Worm (Caenorhabditis elegans) whole organism, young adult: ENCODE measurements around the gene W03C9.2.
A peak's percentile ranks its signal among the peaks of the same experiment; 100 is the strongest.

ENCODE experiments used
- B0336.3 ChIP-seq: fragments of 200-800 bp; sonication (Bioruptor generic); IDR thresholded peaks from 2 replicates; pipeline ENCODE4 v1.3.6; 2022; ENCODE audit warnings: missing genetic modification characterization, missing compliant biosample characterization
- C06A6.2 ChIP-seq: fragments of 200-800 bp; sonication (Bioruptor generic); conservative IDR thresholded peaks from 2 replicates; pipeline ENCODE4 v1.3.6; 2022; ENCODE audit warnings: missing genetic modification characterization, missing compliant biosample characterization
- C17E4.6 ChIP-seq: fragments of 200-800 bp; sonication (Bioruptor generic); IDR thresholded peaks from 2 replicates; pipeline ENCODE4 v1.3.6; 2022; ENCODE audit warnings: missing genetic modification reagents, missing genetic modification characterization, missing compliant biosample characterization
- F22D6.2 ChIP-seq: sonication (generic microtip); optimal IDR thresholded peaks from 2 replicates; lab custom pipeline; 2016; ENCODE audit warnings: mild to moderate bottlenecking, missing genetic modification characterization, missing compliant biosample characterization
- F33H1.4 ChIP-seq: fragments of 200-800 bp; sonication (Bioruptor generic); IDR thresholded peaks from 2 replicates; pipeline ENCODE4 v1.3.6; 2022; ENCODE audit warnings: missing genetic modification reagents, missing genetic modification characterization, missing compliant biosample characterization
- F39B2.1 ChIP-seq: fragments of 200-800 bp; sonication (Bioruptor generic); IDR thresholded peaks from 2 replicates; pipeline ENCODE4 v1.3.6; 2022; ENCODE audit warnings: missing genetic modification reagents, missing genetic modification characterization, missing compliant biosample characterization
- K12H6.12 ChIP-seq: fragments of 200-800 bp; sonication (Bioruptor generic); optimal IDR thresholded peaks from 2 replicates; lab custom pipeline; 2018; ENCODE audit warnings: mild to moderate bottlenecking, missing genetic modification characterization, missing compliant biosample characterization
- T26A5.8 ChIP-seq: sonication (generic microtip); optimal IDR thresholded peaks from 2 replicates; lab custom pipeline; 2016; ENCODE audit warnings: missing genetic modification characterization, missing compliant biosample characterization
- Y53F4B.3 ChIP-seq: fragments of 200-800 bp; sonication (Bioruptor generic); IDR thresholded peaks from 2 replicates; pipeline ENCODE4 v1.3.6; 2022; ENCODE audit warnings: missing genetic modification reagents, missing genetic modification characterization, missing compliant biosample characterization
- Y53G8AR.9 ChIP-seq: fragments of 200-800 bp; sonication (Bioruptor generic); conservative IDR thresholded peaks from 2 replicates; pipeline ENCODE4 v1.3.6; 2022; ENCODE audit warnings: missing genetic modification reagents, missing genetic modification characterization, missing compliant biosample characterization
- Y56A3A.18 ChIP-seq: fragments of 200-800 bp; sonication (Bioruptor generic); IDR thresholded peaks from 2 replicates; pipeline ENCODE4 v1.3.6; 2022; ENCODE audit warnings: missing genetic modification reagents, missing genetic modification characterization, missing compliant biosample characterization
- Y67H2A.10 ChIP-seq: fragments of 200-800 bp; sonication (Bioruptor generic); conservative IDR thresholded peaks from 2 replicates; pipeline ENCODE4 v1.3.6; 2022; ENCODE audit warnings: missing genetic modification reagents, missing genetic modification characterization, missing compliant biosample characterization
- ZK185.1 ChIP-seq: sonication (generic microtip); optimal IDR thresholded peaks from 2 replicates; lab custom pipeline; 2016; ENCODE audit warnings: mild to moderate bottlenecking, missing genetic modification characterization, missing compliant biosample characterization; ENCODE audit not compliant: poor library complexity, severe bottlenecking
- ama-1 ChIP-seq, 3 experiments: fragments of 150-350 bp in 1 of 3; sonication (generic microtip) in 2 of 3; optimal IDR thresholded peaks; 2 replicates each; lab custom pipeline; 2014 to 2018; ENCODE audit warnings: missing biosample characterization in 2 of 3, missing genetic modification characterization in 2 of 3, missing genetic modification reagents in 2 of 3
- atf-7 ChIP-seq: sonication (generic microtip); optimal IDR thresholded peaks from 2 replicates; lab custom pipeline; 2017; ENCODE audit warnings: mild to moderate bottlenecking, missing genetic modification characterization, missing compliant biosample characterization
- attf-6 ChIP-seq: fragments of 200-800 bp; sonication (Bioruptor generic); IDR thresholded peaks from 2 replicates; pipeline ENCODE4 v1.3.6; 2022; ENCODE audit warnings: missing genetic modification reagents, missing genetic modification characterization, missing compliant biosample characterization
- bed-1 ChIP-seq: fragments of 200-800 bp; sonication (Bioruptor generic); IDR thresholded peaks from 2 replicates; pipeline ENCODE4 v1.3.6; 2022; ENCODE audit warnings: missing genetic modification reagents, missing genetic modification characterization, missing compliant biosample characterization
- cebp-2 ChIP-seq: fragments of 200-800 bp; sonication (Bioruptor generic); IDR thresholded peaks from 2 replicates; pipeline ENCODE4 v1.3.6; 2022; ENCODE audit warnings: missing genetic modification characterization, missing compliant biosample characterization
- ceh-100 ChIP-seq: fragments of 200-800 bp; sonication (Bioruptor generic); IDR thresholded peaks from 2 replicates; pipeline ENCODE4 v1.3.6; 2022; ENCODE audit warnings: missing genetic modification reagents, missing genetic modification characterization, missing compliant biosample characterization
- ceh-27 ChIP-seq: fragments of 200-800 bp; sonication (Bioruptor generic); optimal IDR thresholded peaks from 2 replicates; lab custom pipeline; 2018; ENCODE audit warnings: mild to moderate bottlenecking, missing genetic modification characterization, moderate library complexity, missing compliant biosample characterization
- egl-18 ChIP-seq: fragments of 200-800 bp; sonication (Bioruptor generic); IDR thresholded peaks from 2 replicates; pipeline ENCODE4 v1.3.6; 2022; ENCODE audit warnings: missing genetic modification reagents, missing genetic modification characterization, missing compliant biosample characterization
- ekl-4 ChIP-seq: fragments of 200-800 bp; sonication (Bioruptor generic); IDR thresholded peaks from 2 replicates; pipeline ENCODE4 v1.3.6; 2022; ENCODE audit warnings: missing genetic modification reagents, missing genetic modification characterization, missing compliant biosample characterization
- him-1 ChIP-seq: sonication (generic microtip); optimal IDR thresholded peaks from 2 replicates; lab custom pipeline; 2016; ENCODE audit warnings: missing genotype, missing genetic modification reagents, missing genetic modification characterization, missing compliant biosample characterization
- hlh-12 ChIP-seq: sonication (generic microtip); optimal IDR thresholded peaks from 2 replicates; lab custom pipeline; 2016; ENCODE audit warnings: missing genetic modification characterization, missing compliant biosample characterization
- hmg-20 ChIP-seq: fragments of 200-800 bp; sonication (Bioruptor generic); IDR thresholded peaks from 2 replicates; pipeline ENCODE4 v1.3.6; 2022; ENCODE audit warnings: missing genetic modification reagents, missing genetic modification characterization, missing compliant biosample characterization
- let-526 ChIP-seq: fragments of 200-800 bp; sonication (Bioruptor generic); IDR thresholded peaks from 2 replicates; pipeline ENCODE4 v1.3.6; 2022; ENCODE audit warnings: missing genetic modification reagents, missing genetic modification characterization, missing compliant biosample characterization
- let-607 ChIP-seq, 2 experiments: fragments of 200-800 bp in 1 of 2; sonication (Bioruptor generic) in 1 of 2; sonication (generic microtip) in 1 of 2; optimal IDR thresholded peaks; 2 replicates each; lab custom pipeline; 2016 to 2018; ENCODE audit warnings: mild to moderate bottlenecking in 2 of 2, missing compliant biosample characterization in 2 of 2, missing genetic modification characterization in 2 of 2, moderate library complexity in 2 of 2, missing genotype in 1 of 2
- lin-26 ChIP-seq: fragments of 200-800 bp; sonication (Bioruptor generic); IDR thresholded peaks from 2 replicates; pipeline ENCODE4 v1.3.6; 2022; ENCODE audit warnings: missing genetic modification reagents, missing genetic modification characterization, missing compliant biosample characterization
- lsl-1 ChIP-seq: fragments of 200-800 bp; sonication (Bioruptor generic); optimal IDR thresholded peaks from 2 replicates; lab custom pipeline; 2018; ENCODE audit warnings: mild to moderate bottlenecking, missing genetic modification characterization, moderate library complexity, missing compliant biosample characterization
- madf-10 ChIP-seq: sonication (generic microtip); optimal IDR thresholded peaks from 2 replicates; lab custom pipeline; 2016; ENCODE audit warnings: mild to moderate bottlenecking, missing genetic modification characterization, missing compliant biosample characterization
- madf-8 ChIP-seq: fragments of 200-800 bp; sonication (Bioruptor generic); conservative IDR thresholded peaks from 2 replicates; pipeline ENCODE4 v1.3.6; 2022; ENCODE audit warnings: missing genetic modification reagents, missing genetic modification characterization, missing compliant biosample characterization
- mes-4 ChIP-seq: sonication (generic microtip); optimal IDR thresholded peaks from 2 replicates; lab custom pipeline; 2016; ENCODE audit warnings: missing genotype, missing genetic modification characterization, missing compliant biosample characterization
- mxl-1 ChIP-seq: sonication (generic microtip); optimal IDR thresholded peaks from 2 replicates; lab custom pipeline; 2016; ENCODE audit warnings: missing genetic modification characterization, missing compliant biosample characterization
- nhr-90 ChIP-seq: sonication (generic microtip); optimal IDR thresholded peaks from 2 replicates; lab custom pipeline; 2016; ENCODE audit warnings: missing genotype, mild to moderate bottlenecking, missing genetic modification characterization, missing compliant biosample characterization
- pbrm-1 ChIP-seq: fragments of 200-800 bp; sonication (Bioruptor generic); IDR thresholded peaks from 2 replicates; pipeline ENCODE4 v1.3.6; 2022; ENCODE audit warnings: missing genetic modification reagents, missing genetic modification characterization, missing compliant biosample characterization
- pha-4 ChIP-seq: fragments of 150-350 bp; sonication (generic microtip); optimal IDR thresholded peaks from 2 replicates; lab custom pipeline; 2014; ENCODE audit warnings: missing biosample characterization, missing genetic modification reagents, missing genetic modification characterization
- snpc-1.1 ChIP-seq: sonication (generic microtip); optimal IDR thresholded peaks from 2 replicates; lab custom pipeline; 2017; ENCODE audit warnings: missing genetic modification characterization, mild to moderate bottlenecking, missing compliant biosample characterization, antibody characterized with exemption, moderate library complexity, missing genotype, missing genetic modification reagents; ENCODE audit not compliant: insufficient read depth
- tbp1 ChIP-seq: fragments of 200-800 bp; sonication (Bioruptor generic); optimal IDR thresholded peaks from 2 replicates; lab custom pipeline; 2018; ENCODE audit warnings: mild to moderate bottlenecking, missing genetic modification characterization, missing compliant biosample characterization
- unc-130 ChIP-seq: sonication (generic microtip); optimal IDR thresholded peaks from 2 replicates; lab custom pipeline; 2016; ENCODE audit warnings: missing genetic modification reagents, missing genetic modification characterization, missing compliant biosample characterization
- ztf-18 ChIP-seq: sonication (generic microtip); optimal IDR thresholded peaks from 2 replicates; lab custom pipeline; 2016; ENCODE audit warnings: missing genotype, mild to moderate bottlenecking, missing genetic modification characterization, missing compliant biosample characterization
- ztf-28 ChIP-seq: fragments of 200-800 bp; sonication (Bioruptor generic); IDR thresholded peaks from 2 replicates; pipeline ENCODE4 v1.3.6; 2022; ENCODE audit warnings: missing genetic modification reagents, missing genetic modification characterization, missing compliant biosample characterization

Gene W03C9.2

DNA sequence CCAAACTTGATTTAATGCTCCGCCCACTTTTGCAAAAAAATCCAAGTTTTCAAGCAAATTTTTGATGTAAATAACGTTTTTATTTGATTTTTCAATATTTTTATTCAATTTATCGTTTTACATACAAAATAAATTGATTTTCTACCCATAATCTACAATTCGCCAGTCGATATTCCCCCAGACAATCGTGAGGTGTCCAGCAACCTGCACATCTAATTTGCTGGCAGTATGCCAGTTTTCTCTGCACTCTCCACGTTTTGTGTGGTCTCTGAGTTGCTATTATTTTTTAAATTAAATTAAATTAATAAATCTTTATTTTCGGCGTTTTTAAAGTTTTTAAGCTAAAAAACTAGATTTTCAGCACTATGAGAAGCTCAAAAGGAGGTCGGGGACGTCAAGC is 17.9 kb downstream of the W03C9.2 start (continued):
- TF ChIP-seq snpc-1.1 (tag; lab: Kevin White, UChicago), result peak; percentile 16
- no peak for TF ChIP-seq him-1 (tag; lab: Kevin White, UChicago)
- peak; percentile 80 for TF ChIP-seq madf-8 (GFP tag; lab: Robert Waterston, UW)
- peak; percentile 82 for TF ChIP-seq K12H6.12
- peak; percentile 16 for TF ChIP-seq F22D6.2 (tag; lab: Kevin White, UChicago)
- TF ChIP-seq C17E4.6 (GFP tag; lab: Robert Waterston, UW), result peak; percentile 71
- TF ChIP-seq bed-1, result no peak
- no peak for TF ChIP-seq nhr-90
- peak; percentile 76 for TF ChIP-seq tbp1 (GFP tag; lab: Kevin White, UChicago)
- TF ChIP-seq hmg-20 (GFP tag; lab: Robert Waterston, UW), result no peak
- no peak for TF ChIP-seq let-526 (GFP tag; lab: Robert Waterston, UW)
- no peak for TF ChIP-seq F39B2.1 (GFP tag; lab: Robert Waterston, UW)
- TF ChIP-seq let-607 (tag; optimal IDR thresholded peaks at IDR 0.05; lab: Kevin White, UChicago), result peak; percentile 25 to 80
- TF ChIP-seq pbrm-1 (GFP tag; lab: Robert Waterston, UW), result peak; percentile 85; the same call in 1 of the 2 replicates
- no peak for TF ChIP-seq hlh-12 (tag; lab: Kevin White, UChicago)
- peak; percentile 92 for TF ChIP-seq Y53G8AR.9 (GFP tag; lab: Robert Waterston, UW)
- TF ChIP-seq ztf-18 (tag; lab: Kevin White, UChicago), result peak; percentile 71
- TF ChIP-seq unc-130 (GFP tag; lab: Kevin White, UChicago), result peak; percentile 44
- no peak for TF ChIP-seq mxl-1 (tag; lab: Kevin White, UChicago)
- TF ChIP-seq cebp-2 (GFP tag; lab: Robert Waterston, UW), result no peak
- TF ChIP-seq lsl-1 (GFP tag; lab: Kevin White, UChicago), result peak; percentile 85
- TF ChIP-seq ceh-27, result no peak
- no peak for TF ChIP-seq egl-18 (GFP tag; lab: Robert Waterston, UW)
- peak; percentile 85 for TF ChIP-seq madf-10 (tag; lab: Kevin White, UChicago)
- TF ChIP-seq attf-6 (GFP tag; lab: Robert Waterston, UW), result no peak
- TF ChIP-seq ztf-28 (GFP tag; lab: Robert Waterston, UW), result peak; percentile 96
- peak; percentile 99 for TF ChIP-seq ceh-100 (GFP tag; lab: Robert Waterston, UW)
- TF ChIP-seq C06A6.2, result no peak
- TF ChIP-seq B0336.3 (GFP tag; lab: Robert Waterston, UW), result peak; percentile 68
- TF ChIP-seq pha-4 (tag; lab: Kevin White, UChicago), result peak; percentile 74
- no peak for TF ChIP-seq T26A5.8 (tag; lab: Kevin White, UChicago)
- no peak for TF ChIP-seq atf-7 (tag; lab: Kevin White, UChicago)
- no peak for TF ChIP-seq ama-1 (optimal IDR thresholded peaks at IDR 0.05; lab: Kevin White, UChicago)
- TF ChIP-seq ama-1 (GFP tag; optimal IDR thresholded peaks at IDR 0.05; lab: Kevin White, UChicago), result no peak
- peak; percentile 70; the same call in 1 of the 2 replicates for TF ChIP-seq Y53F4B.3 (GFP tag; lab: Robert Waterston, UW)
- TF ChIP-seq F33H1.4 (GFP tag; lab: Robert Waterston, UW), result peak; percentile 93
- no peak for TF ChIP-seq mes-4 (tag; lab: Kevin White, UChicago)
- no peak for TF ChIP-seq lin-26 (GFP tag; lab: Robert Waterston, UW)
- no peak for TF ChIP-seq ZK185.1
- TF ChIP-seq Y67H2A.10 (GFP tag; lab: Robert Waterston, UW), result peak; percentile 91
- TF ChIP-seq Y56A3A.18 (GFP tag; lab: Robert Waterston, UW), result no peak
- no peak; the same call in 1 of the 2 replicates for TF ChIP-seq ekl-4 (GFP tag; lab: Robert Waterston, UW)
- TF ChIP-seq, all 124 proteins: peak for 52
